Fruit fly (Drosophila melanogaster) Kc167 (cell line): ENCODE measurements around the gene zfh1.

Experiments
- h ChIP-seq: fragments of >200 bp; optimal IDR thresholded peaks from 3 replicates; lab custom pipeline; 2018; ENCODE audit warnings: missing external identifiers
- psq ChIP-seq: fragments of >200 bp; optimal IDR thresholded peaks from 2 replicates; lab custom pipeline; 2017; ENCODE audit warnings: missing external identifiers
- ttk ChIP-seq: sonication (Bioruptor generic); optimal IDR thresholded peaks from 2 replicates; lab custom pipeline; 2017; ENCODE audit warnings: missing external identifiers

DNA sequence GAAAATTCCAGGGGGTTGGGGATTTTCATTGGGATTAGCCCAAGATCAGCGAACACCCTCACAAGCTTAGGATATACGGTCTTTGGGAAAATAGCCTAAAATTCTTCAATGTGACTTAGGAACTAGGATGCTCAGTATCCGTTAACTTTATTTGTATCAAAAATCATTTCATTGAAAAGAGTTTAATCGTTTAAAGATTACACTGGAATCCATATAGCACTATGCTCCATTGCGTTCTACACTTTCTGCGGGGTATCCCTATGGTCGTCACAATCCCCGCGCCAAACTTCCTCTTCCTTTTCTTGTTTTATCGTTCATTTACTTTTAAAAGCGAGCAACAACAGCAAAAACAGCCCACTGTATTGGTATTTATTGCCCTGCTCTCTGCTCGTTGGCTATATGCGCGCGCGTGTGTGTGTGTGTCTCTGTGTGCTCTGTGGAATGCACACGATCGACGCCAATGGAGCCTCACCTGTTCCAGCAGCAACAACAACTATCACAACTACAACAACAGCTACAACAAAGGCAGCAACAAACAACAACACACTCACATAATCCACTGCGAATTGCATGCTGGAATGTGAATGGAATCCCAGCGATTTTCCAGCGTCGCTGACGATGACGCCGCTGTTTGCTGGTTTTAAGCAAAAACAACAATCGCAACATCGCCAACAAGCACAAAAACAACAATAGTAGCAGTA lies 38.2 kb downstream of the zfh1 start:
- TF ChIP-seq h (lab: Kevin White, UChicago): no peak
- TF ChIP-seq psq (lab: Kevin White, UChicago): no peak
- TF ChIP-seq ttk (lab: Kevin White, UChicago): no peak
